Worm (Caenorhabditis elegans) whole organism, late embryonic: ENCODE data around the gene srw-113.

ENCODE experiments used
- C08G9.2 ChIP-seq: sonication (generic microtip); optimal IDR thresholded peaks from 2 replicates; lab custom pipeline; 2016; ENCODE audit warnings: mild to moderate bottlenecking, missing genetic modification characterization, moderate library complexity, missing compliant biosample characterization
- K02D7.2 ChIP-seq: sonication (generic microtip); optimal IDR thresholded peaks from 2 replicates; lab custom pipeline; 2017; ENCODE audit warnings: mild to moderate bottlenecking, missing genetic modification characterization, missing compliant biosample characterization
- K09A11.1 ChIP-seq: sonication (generic microtip); optimal IDR thresholded peaks from 2 replicates; lab custom pipeline; 2017; ENCODE audit warnings: antibody characterized with exemption, mild to moderate bottlenecking, missing genetic modification characterization, missing compliant biosample characterization; ENCODE audit not compliant: insufficient read depth
- ama-1 ChIP-seq: fragments of 150-350 bp; optimal IDR thresholded peaks from 2 replicates; lab custom pipeline; 2014
- ceh-14 ChIP-seq: sonication (generic microtip); optimal IDR thresholded peaks from 2 replicates; lab custom pipeline; 2016; ENCODE audit warnings: missing genotype, missing genetic modification characterization, missing compliant biosample characterization
- ceh-19 ChIP-seq: fragments of 200-800 bp; sonication (Bioruptor generic); optimal IDR thresholded peaks from 2 replicates; lab custom pipeline; 2018; ENCODE audit warnings: mild to moderate bottlenecking, missing genetic modification characterization, missing compliant biosample characterization
- ceh-24 ChIP-seq: sonication (generic microtip); optimal IDR thresholded peaks from 2 replicates; lab custom pipeline; 2016; ENCODE audit warnings: mild to moderate bottlenecking, missing genetic modification characterization, missing compliant biosample characterization
- ceh-30 ChIP-seq: fragments of 150-350 bp; optimal IDR thresholded peaks from 2 replicates; lab custom pipeline; 2014; ENCODE audit warnings: missing biosample characterization, missing genetic modification characterization
- ceh-31 ChIP-seq: sonication (generic microtip); optimal IDR thresholded peaks from 2 replicates; lab custom pipeline; 2016; ENCODE audit warnings: missing genetic modification characterization, missing compliant biosample characterization
- ceh-34 ChIP-seq: sonication (generic microtip); optimal IDR thresholded peaks from 2 replicates; lab custom pipeline; 2016; ENCODE audit warnings: mild to moderate bottlenecking, missing genetic modification characterization, missing compliant biosample characterization
- ceh-9 ChIP-seq: sonication (generic microtip); optimal IDR thresholded peaks from 2 replicates; lab custom pipeline; 2016; ENCODE audit warnings: mild to moderate bottlenecking, missing genetic modification characterization, inconsistent platforms, missing compliant biosample characterization
- elt-2 ChIP-seq: sonication (generic microtip); optimal IDR thresholded peaks from 2 replicates; lab custom pipeline; 2016; ENCODE audit warnings: missing genetic modification reagents, missing genetic modification characterization, missing compliant biosample characterization
- ets-4 ChIP-seq: sonication (generic microtip); optimal IDR thresholded peaks from 2 replicates; lab custom pipeline; 2016; ENCODE audit warnings: missing genetic modification characterization, missing compliant biosample characterization
- fax-1 ChIP-seq: sonication (generic microtip); optimal IDR thresholded peaks from 2 replicates; lab custom pipeline; 2016; ENCODE audit warnings: missing genotype, missing genetic modification characterization, missing compliant biosample characterization
- fkh-10 ChIP-seq: fragments of 150-350 bp; optimal IDR thresholded peaks from 2 replicates; lab custom pipeline; 2014; ENCODE audit warnings: missing biosample characterization, missing genetic modification reagents, missing genetic modification characterization
- fkh-6 ChIP-seq: sonication (generic microtip); optimal IDR thresholded peaks from 2 replicates; lab custom pipeline; 2016; ENCODE audit warnings: missing genetic modification characterization, missing compliant biosample characterization
- hlh-13 ChIP-seq: fragments of 200-800 bp; sonication (Bioruptor generic); optimal IDR thresholded peaks from 2 replicates; lab custom pipeline; 2018; ENCODE audit warnings: mild to moderate bottlenecking, missing genetic modification characterization, missing compliant biosample characterization
- hlh-8 ChIP-seq: sonication (generic microtip); optimal IDR thresholded peaks from 2 replicates; lab custom pipeline; 2016; ENCODE audit warnings: missing genotype, missing genetic modification characterization, missing compliant biosample characterization
- lin-11 ChIP-seq: fragments of 200-800 bp; sonication (Bioruptor generic); optimal IDR thresholded peaks from 2 replicates; lab custom pipeline; 2018; ENCODE audit warnings: mild to moderate bottlenecking, missing genetic modification characterization, missing compliant biosample characterization
- nfya-1 ChIP-seq: sonication (generic microtip); optimal IDR thresholded peaks from 2 replicates; lab custom pipeline; 2017; ENCODE audit warnings: missing genetic modification characterization, mild to moderate bottlenecking, missing compliant biosample characterization, antibody characterized with exemption, moderate library complexity
- nhr-11 ChIP-seq: fragments of 150-350 bp; optimal IDR thresholded peaks from 2 replicates; lab custom pipeline; 2014; ENCODE audit warnings: missing biosample characterization, missing genetic modification characterization
- nhr-232 ChIP-seq: sonication (generic microtip); optimal IDR thresholded peaks from 2 replicates; lab custom pipeline; 2016; ENCODE audit warnings: missing genetic modification characterization, missing compliant biosample characterization
- npax-4 ChIP-seq: sonication (generic microtip); optimal IDR thresholded peaks from 2 replicates; lab custom pipeline; 2016; ENCODE audit warnings: missing genetic modification characterization, missing compliant biosample characterization
- odd-2 ChIP-seq: sonication (generic microtip); optimal IDR thresholded peaks from 2 replicates; lab custom pipeline; 2017; ENCODE audit warnings: antibody characterized with exemption, mild to moderate bottlenecking, missing genetic modification characterization, missing compliant biosample characterization
- pax-1 ChIP-seq: fragments of 150-350 bp; optimal IDR thresholded peaks from 2 replicates; lab custom pipeline; 2014; ENCODE audit warnings: missing biosample characterization, missing genetic modification characterization
- pha-2 ChIP-seq: sonication (generic microtip); optimal IDR thresholded peaks from 2 replicates; lab custom pipeline; 2017; ENCODE audit warnings: mild to moderate bottlenecking, missing genetic modification characterization, missing compliant biosample characterization
- pqm-1 ChIP-seq: sonication (generic microtip); optimal IDR thresholded peaks from 2 replicates; lab custom pipeline; 2016; ENCODE audit warnings: missing genetic modification characterization, missing compliant biosample characterization
- sdc-2 ChIP-seq: sonication (generic microtip); optimal IDR thresholded peaks from 2 replicates; lab custom pipeline; 2016; ENCODE audit warnings: missing genotype, missing genetic modification characterization, missing compliant biosample characterization
- sox-2 ChIP-seq: fragments of 200-800 bp; sonication (Bioruptor generic); IDR thresholded peaks from 2 replicates; pipeline ENCODE4 v1.3.6; 2022; ENCODE audit warnings: missing genetic modification reagents, missing genetic modification characterization, missing compliant biosample characterization
- sox-4 ChIP-seq: sonication (generic microtip); optimal IDR thresholded peaks from 2 replicates; lab custom pipeline; 2017; ENCODE audit warnings: mild to moderate bottlenecking, missing genetic modification characterization, inconsistent platforms, missing compliant biosample characterization
- tbx-2 ChIP-seq: sonication (generic microtip); optimal IDR thresholded peaks from 2 replicates; lab custom pipeline; 2016; ENCODE audit warnings: missing genetic modification characterization, missing compliant biosample characterization
- unc-3 ChIP-seq, 2 experiments: fragments of 200-800 bp in 1 of 2; sonication (Bioruptor generic) in 1 of 2; sonication (generic microtip) in 1 of 2; conservative IDR thresholded peaks in 1 of 2; optimal IDR thresholded peaks in 1 of 2; 2 replicates each; pipeline versions ENCODE4 v1.3.6 to Lab custom; 2016 to 2022; ENCODE audit warnings: missing compliant biosample characterization in 2 of 2, missing genetic modification characterization in 2 of 2, missing genetic modification reagents in 1 of 2
- unc-86 ChIP-seq: sonication (generic microtip); optimal IDR thresholded peaks from 2 replicates; lab custom pipeline; 2016; ENCODE audit warnings: missing genetic modification characterization, missing compliant biosample characterization
- zip-5 ChIP-seq: sonication (generic microtip); optimal IDR thresholded peaks from 2 replicates; lab custom pipeline; 2016; ENCODE audit warnings: missing genetic modification characterization, missing compliant biosample characterization

Gene srw-113

ce11 chrV:15337405-15337804 is 4.5 kb downstream of the srw-113 start, which contains the start of gene wrt-7:
TSS of gene wrt-7 (minus strand) at chrV:15337505.
- no peak for TF ChIP-seq unc-3 (GFP tag; conservative IDR thresholded peaks at IDR 0.05; lab: Robert Waterston, UW)
- TF ChIP-seq unc-3 (tag; optimal IDR thresholded peaks at IDR 0.05; lab: Kevin White, UChicago) = no peak
- no peak for TF ChIP-seq elt-2
- no peak for TF ChIP-seq fkh-6 (tag; lab: Kevin White, UChicago)
- no peak for TF ChIP-seq odd-2 (tag; lab: Kevin White, UChicago)
- TF ChIP-seq hlh-13 = no peak
- TF ChIP-seq pha-2 (tag; lab: Kevin White, UChicago) = no peak
- TF ChIP-seq lin-11 (tag; lab: Kevin White, UChicago) = no peak
- no peak for TF ChIP-seq nhr-11 (tag; lab: Kevin White, UChicago)

ce11 chrV:15339363-15339762 is 6.4 kb downstream of the srw-113 start, which contains the start of gene clec-228:
TSS of gene clec-228 (minus strand) at chrV:15339463.
- TF ChIP-seq K09A11.1 (tag; lab: Kevin White, UChicago) (no peak), npax-4 (tag; lab: Kevin White, UChicago) (no peak), unc-3 (GFP tag; conservative IDR thresholded peaks at IDR 0.05; lab: Robert Waterston, UW) (no peak), unc-3 (tag; optimal IDR thresholded peaks at IDR 0.05; lab: Kevin White, UChicago) (no peak), tbx-2 (no peak), ceh-24 (tag; lab: Kevin White, UChicago) (no peak), nfya-1 (no peak)

- TF ChIP-seq sox-4 (tag; lab: Kevin White, UChicago) (no peak), nhr-232 (tag; lab: Kevin White, UChicago) (no peak), K02D7.2 (tag; lab: Kevin White, UChicago) (no peak), pax-1 (no peak), unc-86 (tag; lab: Kevin White, UChicago) (no peak), pqm-1 (no peak), K09A11.1 (tag; lab: Kevin White, UChicago) (no peak), ceh-34 (no peak), tbx-2 (no peak), nfya-1 (no peak), sox-2 (GFP tag; lab: Robert Waterston, UW) (no peak), fkh-10 (no peak), ceh-24 (tag; lab: Kevin White, UChicago) (no peak), hlh-13 (no peak), ceh-14 (tag; lab: Kevin White, UChicago) (no peak), ceh-19 (GFP tag; lab: Kevin White, UChicago) (no peak), unc-3 (GFP tag; conservative IDR thresholded peaks at IDR 0.05; lab: Robert Waterston, UW) (no peak), unc-3 (tag; optimal IDR thresholded peaks at IDR 0.05; lab: Kevin White, UChicago) (no peak), zip-5 (tag; lab: Kevin White, UChicago) (no peak), ama-1 (lab: Kevin White, UChicago) (no peak), sdc-2 (tag; lab: Kevin White, UChicago) (no peak)
These were observed 8.5 kb downstream of the srw-113 start, which contains the start of gene clec-229 for ce11 chrV:15341404-15341803. TSS of gene clec-229 (minus strand) at chrV:15341504.

ce11 chrV:15344481-15344880 is 11.5 kb downstream of the srw-113 start, which contains the start of gene wrt-8:
TSS of gene wrt-8 (minus strand) at chrV:15344581.
- TF ChIP-seq fax-1 (tag; lab: Kevin White, UChicago) (no peak), hlh-8 (tag; lab: Kevin White, UChicago) (no peak), pax-1 (no peak), lin-11 (tag; lab: Kevin White, UChicago) (no peak), elt-2 (no peak), npax-4 (tag; lab: Kevin White, UChicago) (no peak), C08G9.2 (tag; lab: Kevin White, UChicago) (no peak), ceh-31 (tag; lab: Kevin White, UChicago) (no peak)

ce11 chrV:15347292-15347691 is 14.3 kb downstream of the srw-113 start, which contains the start of gene C29F3.3:
TSS of gene C29F3.3 (minus strand) at chrV:15347392.
- TF ChIP-seq nfya-1 (no peak), pqm-1 (no peak), nhr-232 (tag; lab: Kevin White, UChicago) (no peak), ceh-30 (tag; lab: Kevin White, UChicago) (no peak), ets-4 (no peak), ceh-9 (no peak)
